Worm (Caenorhabditis elegans): Measurements from ENCODE around the gene sre-11.

Gene sre-11

ce11 chrV:7696842-7697241 is 13.1 kb upstream of the sre-11 start, which contains the start of gene ZK105.3:
Gene ZK105.3 (plus strand): TSS chrV:7697142.
- TF ChIP-seq unc-62 (GFP tag; optimal IDR thresholded peaks at IDR 0.05), result no peak

DNA sequence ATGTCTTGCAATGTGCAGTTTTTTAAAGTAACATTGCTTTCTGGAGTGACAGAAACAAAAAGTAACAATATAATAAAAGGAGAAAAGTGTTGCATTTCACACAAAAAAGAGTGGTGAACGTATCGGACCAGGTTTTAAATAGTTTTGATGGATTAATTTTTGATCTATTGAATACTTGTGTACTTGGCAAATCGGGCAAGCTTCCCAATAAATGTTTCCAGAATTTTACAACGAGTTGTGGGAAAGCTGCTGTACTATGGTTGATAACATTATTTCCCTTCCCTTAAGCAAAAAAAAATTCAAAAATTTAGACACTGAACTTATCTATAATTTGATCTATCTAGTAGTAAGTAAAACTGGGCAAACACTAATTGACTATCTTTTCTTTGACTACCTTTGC is 9.6 kb upstream of the sre-11 start, which contains the start of gene C12D5.10:
C12D5.10 (minus strand) TSS at position 101 of the 400 bp plus-strand sequence.
- no peak for TF ChIP-seq unc-62 (GFP tag; optimal IDR thresholded peaks at IDR 0.05)

ce11 chrV:7690637-7691036 is 6.9 kb upstream of the sre-11 start:
- no peak for TF ChIP-seq unc-62 (GFP tag; optimal IDR thresholded peaks at IDR 0.05)

ce11 chrV:7689888-7690287 is 6.1 kb upstream of the sre-11 start, which contains the start of gene C12D5.9:
Gene C12D5.9 (minus strand): TSS chrV:7689988.
- no peak for TF ChIP-seq unc-62 (GFP tag; optimal IDR thresholded peaks at IDR 0.05)

ce11 chrV:7686189-7686588 is 2.4 kb upstream of the sre-11 start, which contains the start of the genes nhr-94 and nhr-152:
Gene nhr-94 (minus strand): TSS chrV:7686335.
Gene nhr-152 (plus strand): TSS chrV:7686350.
- no peak for TF ChIP-seq unc-62 (GFP tag; optimal IDR thresholded peaks at IDR 0.05)

- TF ChIP-seq unc-62 (GFP tag; optimal IDR thresholded peaks at IDR 0.05), result no peak
Observed at ce11 chrV:7681388-7681787, 2.4 kb downstream of the sre-11 start, which contains the start of gene cyp-33A1. Gene cyp-33A1 (minus strand): TSS chrV:7681459.

ce11 chrV:7675904-7676303 is 7.9 kb downstream of the sre-11 start, which contains the start of gene C12D5.3:
Gene C12D5.3 (plus strand): TSS chrV:7676204.
- TF ChIP-seq unc-62 (GFP tag; optimal IDR thresholded peaks at IDR 0.05), result no peak

ce11 chrV:7672258-7672657 is 11.5 kb downstream of the sre-11 start, which contains the start of gene C12D5.4:
Gene C12D5.4 (plus strand): TSS chrV:7672558.
- no peak for TF ChIP-seq unc-62 (GFP tag; optimal IDR thresholded peaks at IDR 0.05)

DNA sequence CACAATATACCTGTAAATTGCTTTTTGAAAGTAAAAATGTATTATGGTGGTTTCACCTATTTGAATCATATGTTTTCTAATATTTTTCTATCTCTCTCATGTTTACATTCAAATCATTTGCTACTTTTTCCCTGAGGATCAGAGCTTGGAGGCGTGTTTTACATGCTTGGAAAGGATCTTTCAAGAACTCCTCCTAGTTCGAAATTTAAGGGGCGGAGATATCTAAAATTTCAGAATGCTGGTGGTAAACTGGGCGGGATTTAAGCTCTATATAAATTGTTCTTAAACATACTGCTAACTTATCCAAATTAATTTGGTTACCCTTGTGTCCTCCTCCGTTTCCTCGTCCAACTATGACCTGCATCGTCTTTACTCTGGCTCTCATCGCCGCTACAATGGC is 15.8 kb downstream of the sre-11 start, which contains the start of gene C12D5.5:
C12D5.5 (plus strand) TSS at position 301 of the 400 bp plus-strand sequence.
- no peak for TF ChIP-seq unc-62 (GFP tag; optimal IDR thresholded peaks at IDR 0.05)

- no peak for TF ChIP-seq unc-62 (GFP tag; optimal IDR thresholded peaks at IDR 0.05)
Observed at ce11 chrV:7653567-7653966, 30.2 kb downstream of the sre-11 start, which contains the start of gene srh-200. Gene srh-200 (minus strand): TSS chrV:7653667.

DNA sequence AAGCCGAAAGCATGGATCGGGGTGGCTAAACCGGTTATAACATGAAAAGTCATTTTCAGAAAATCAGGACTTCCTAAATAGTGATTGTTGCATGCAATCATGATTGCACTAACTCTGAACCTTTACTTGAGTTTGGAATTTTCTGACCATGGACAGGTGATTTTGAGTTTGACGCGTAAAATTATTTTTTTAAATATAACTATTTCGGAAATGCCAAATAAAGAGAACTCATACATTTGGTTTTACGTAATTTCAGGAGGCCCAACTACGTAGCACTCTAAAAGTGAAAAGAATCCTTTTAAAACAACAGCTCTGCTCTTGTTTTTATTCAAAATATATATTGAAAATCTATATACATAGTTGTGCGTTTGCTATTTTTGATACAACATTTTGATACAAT is 32.0 kb downstream of the sre-11 start, which contains the start of gene srh-234:
srh-234 (minus strand) TSS at position 101 of the 400 bp plus-strand sequence.
- TF ChIP-seq unc-62 (GFP tag; optimal IDR thresholded peaks at IDR 0.05), result no peak

DNA sequence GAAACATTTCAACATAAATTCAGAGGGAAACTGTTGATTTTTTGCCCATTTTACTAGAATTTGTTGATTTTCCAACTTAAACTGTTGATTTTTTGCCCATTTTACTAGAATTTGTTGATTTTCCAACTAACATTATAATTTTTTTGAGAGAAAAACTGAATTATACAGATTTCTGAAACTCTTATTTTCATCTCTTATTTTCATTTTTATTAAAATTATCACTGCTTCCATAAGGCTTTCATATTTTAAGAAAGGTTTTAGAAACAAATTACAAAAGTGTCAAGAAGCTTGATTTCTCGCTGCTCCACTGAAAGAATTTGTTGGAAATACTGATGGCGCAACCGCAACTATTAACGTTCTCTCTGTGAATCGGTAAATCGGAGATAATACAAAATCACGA is 33.8 kb downstream of the sre-11 start:
- no peak for TF ChIP-seq unc-62 (GFP tag; optimal IDR thresholded peaks at IDR 0.05)

DNA sequence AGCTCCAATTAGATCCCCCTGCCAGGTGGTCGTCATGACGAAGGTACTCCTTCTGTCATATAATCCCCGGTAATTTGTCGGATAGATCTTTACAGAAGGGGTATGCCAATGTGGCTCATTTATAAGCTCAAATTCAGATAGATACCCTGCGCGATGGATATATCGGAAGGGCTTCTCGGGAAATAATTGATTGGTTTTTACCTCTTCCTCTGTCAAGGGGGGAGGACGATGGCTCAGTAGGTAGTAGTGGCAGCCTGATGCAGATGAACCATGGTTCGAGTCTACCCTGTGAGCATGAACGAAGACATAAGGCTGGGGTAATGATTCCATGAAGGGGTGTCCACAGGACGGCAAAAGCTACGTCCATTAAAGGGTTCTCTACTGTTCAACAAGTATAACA is 36.6 kb downstream of the sre-11 start:
- no peak for TF ChIP-seq unc-62 (GFP tag; optimal IDR thresholded peaks at IDR 0.05)

DNA sequence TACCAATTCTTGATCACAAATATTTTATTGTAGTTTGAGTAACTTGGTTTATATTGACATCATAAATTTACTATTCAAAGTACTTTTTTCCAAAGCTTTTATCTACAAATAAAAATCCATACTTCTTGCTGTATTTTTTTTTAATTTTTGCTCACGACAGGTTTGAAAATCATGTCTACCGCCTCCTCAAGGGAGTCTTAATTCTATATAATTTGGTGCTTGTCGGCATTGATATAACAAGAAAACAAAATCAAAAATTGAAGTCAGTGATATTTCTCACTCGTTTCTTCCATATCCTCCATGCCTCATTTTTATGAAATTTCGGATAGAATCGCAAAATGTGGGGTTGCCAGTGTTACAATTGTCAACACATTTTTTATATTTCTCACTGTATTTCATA is 38.3 kb downstream of the sre-11 start, which contains the start of gene str-47:
str-47 (plus strand) TSS at position 301 of the 400 bp plus-strand sequence.
- TF ChIP-seq unc-62 (GFP tag; optimal IDR thresholded peaks at IDR 0.05), result no peak

ce11 chrV:7643416-7643815 is 40.3 kb downstream of the sre-11 start, which contains the start of gene F07C4.11:
Gene F07C4.11 (minus strand): TSS chrV:7643516.
- TF ChIP-seq unc-62 (GFP tag; optimal IDR thresholded peaks at IDR 0.05), result no peak

DNA sequence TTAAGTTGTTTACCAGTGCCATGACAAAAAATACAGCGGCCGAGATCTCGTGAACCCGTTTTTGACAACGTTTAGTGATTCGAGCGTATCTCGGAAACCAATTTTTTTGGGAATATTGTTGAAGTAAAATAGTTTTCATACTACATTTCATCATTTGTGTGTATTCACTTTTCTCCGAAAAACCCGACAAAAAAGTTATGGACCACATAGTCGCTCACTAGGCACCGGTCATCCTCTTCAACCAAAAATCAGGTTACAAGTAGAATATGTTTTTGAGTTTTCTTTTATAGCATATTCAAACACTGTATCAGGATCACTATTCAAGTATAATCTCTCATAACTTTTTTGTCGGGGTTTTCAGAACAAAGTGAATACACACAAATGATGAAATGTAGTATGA is 42.0 kb downstream of the sre-11 start:
- no peak for TF ChIP-seq unc-62 (GFP tag; optimal IDR thresholded peaks at IDR 0.05)

DNA sequence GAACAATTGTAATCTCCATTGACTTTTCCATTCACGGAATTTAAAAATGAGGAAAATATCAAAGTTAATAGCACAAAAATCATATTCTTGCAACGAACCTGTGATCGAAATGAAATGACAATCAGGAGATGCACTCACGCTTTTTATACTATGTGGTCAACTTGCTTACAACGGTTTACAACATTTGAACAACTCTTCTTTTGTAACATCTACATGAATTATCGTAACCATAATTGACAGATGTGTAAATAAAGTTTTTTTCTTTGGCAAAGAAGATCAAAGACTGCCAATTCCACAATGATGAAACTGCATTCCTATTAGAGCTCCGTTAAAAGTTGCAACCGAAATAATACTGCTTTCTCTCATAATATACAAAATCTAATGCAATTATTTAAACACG is 44.0 kb downstream of the sre-11 start, which contains the start of gene F07C4.10:
F07C4.10 (minus strand) TSS at position 101 of the 400 bp plus-strand sequence.
- no peak for TF ChIP-seq unc-62 (GFP tag; optimal IDR thresholded peaks at IDR 0.05)

All from whole organism, dauer.